Worm (Caenorhabditis elegans) whole organism, late embryonic: ENCODE measurements around the gene F07C3.16.

Source experiments
- C08G9.2 ChIP-seq: sonication (generic microtip); optimal IDR thresholded peaks from 2 replicates; lab custom pipeline; 2016; ENCODE audit warnings: mild to moderate bottlenecking, missing genetic modification characterization, moderate library complexity, missing compliant biosample characterization
- C38D4.7 ChIP-seq: fragments of 200-800 bp; sonication (Bioruptor generic); optimal IDR thresholded peaks from 2 replicates; lab custom pipeline; 2018; ENCODE audit warnings: mild to moderate bottlenecking, missing genetic modification characterization, moderate library complexity, missing compliant biosample characterization
- K02D7.2 ChIP-seq: sonication (generic microtip); optimal IDR thresholded peaks from 2 replicates; lab custom pipeline; 2017; ENCODE audit warnings: mild to moderate bottlenecking, missing genetic modification characterization, missing compliant biosample characterization
- T23F11.4 ChIP-seq: fragments of 200-800 bp; sonication (Bioruptor generic); optimal IDR thresholded peaks from 2 replicates; lab custom pipeline; 2018; ENCODE audit warnings: mild to moderate bottlenecking, missing genetic modification characterization, missing compliant biosample characterization
- ahr-1 ChIP-seq: sonication (generic microtip); optimal IDR thresholded peaks from 2 replicates; lab custom pipeline; 2016; ENCODE audit warnings: missing genetic modification characterization, missing compliant biosample characterization
- ama-1 ChIP-seq: fragments of 150-350 bp; optimal IDR thresholded peaks from 2 replicates; lab custom pipeline; 2014
- ceh-14 ChIP-seq: sonication (generic microtip); optimal IDR thresholded peaks from 2 replicates; lab custom pipeline; 2016; ENCODE audit warnings: missing genotype, missing genetic modification characterization, missing compliant biosample characterization
- ceh-18 ChIP-seq: sonication (generic microtip); optimal IDR thresholded peaks from 2 replicates; lab custom pipeline; 2016; ENCODE audit warnings: missing genetic modification characterization, missing compliant biosample characterization
- ceh-22 ChIP-seq: sonication (generic microtip); optimal IDR thresholded peaks from 2 replicates; lab custom pipeline; 2017; ENCODE audit warnings: missing biosample characterization, missing genetic modification characterization
- ceh-31 ChIP-seq: sonication (generic microtip); optimal IDR thresholded peaks from 2 replicates; lab custom pipeline; 2016; ENCODE audit warnings: missing genetic modification characterization, missing compliant biosample characterization
- ceh-34 ChIP-seq: sonication (generic microtip); optimal IDR thresholded peaks from 2 replicates; lab custom pipeline; 2016; ENCODE audit warnings: mild to moderate bottlenecking, missing genetic modification characterization, missing compliant biosample characterization
- ceh-45 ChIP-seq: fragments of 200-800 bp; sonication (Bioruptor generic); IDR thresholded peaks from 2 replicates; pipeline ENCODE4 v1.3.6; 2022; ENCODE audit warnings: missing genetic modification reagents, missing genetic modification characterization, missing compliant biosample characterization
- che-1 ChIP-seq: sonication (generic microtip); optimal IDR thresholded peaks from 2 replicates; lab custom pipeline; 2016; ENCODE audit warnings: mild to moderate bottlenecking, missing genetic modification characterization, missing compliant biosample characterization
- dmd-4 ChIP-seq: sonication (generic microtip); optimal IDR thresholded peaks from 2 replicates; lab custom pipeline; 2016; ENCODE audit warnings: borderline replicate concordance, missing genetic modification characterization, missing compliant biosample characterization
- dve-1 ChIP-seq: sonication (generic microtip); optimal IDR thresholded peaks from 2 replicates; lab custom pipeline; 2017; ENCODE audit warnings: antibody characterized with exemption, mild to moderate bottlenecking, missing genetic modification characterization, missing compliant biosample characterization
- ets-4 ChIP-seq: sonication (generic microtip); optimal IDR thresholded peaks from 2 replicates; lab custom pipeline; 2016; ENCODE audit warnings: missing genetic modification characterization, missing compliant biosample characterization
- fkh-10 ChIP-seq: fragments of 150-350 bp; optimal IDR thresholded peaks from 2 replicates; lab custom pipeline; 2014; ENCODE audit warnings: missing biosample characterization, missing genetic modification reagents, missing genetic modification characterization
- fkh-6 ChIP-seq: sonication (generic microtip); optimal IDR thresholded peaks from 2 replicates; lab custom pipeline; 2016; ENCODE audit warnings: missing genetic modification characterization, missing compliant biosample characterization
- hlh-13 ChIP-seq: fragments of 200-800 bp; sonication (Bioruptor generic); optimal IDR thresholded peaks from 2 replicates; lab custom pipeline; 2018; ENCODE audit warnings: mild to moderate bottlenecking, missing genetic modification characterization, missing compliant biosample characterization
- hlh-15 ChIP-seq: sonication (generic microtip); optimal IDR thresholded peaks from 2 replicates; lab custom pipeline; 2016; ENCODE audit warnings: missing genetic modification characterization, missing compliant biosample characterization
- lim-6 ChIP-seq: sonication (generic microtip); optimal IDR thresholded peaks from 2 replicates; lab custom pipeline; 2016; ENCODE audit warnings: missing genetic modification characterization, missing compliant biosample characterization
- madf-2 ChIP-seq: sonication (generic microtip); optimal IDR thresholded peaks from 2 replicates; lab custom pipeline; 2017; ENCODE audit warnings: missing genetic modification characterization, missing compliant biosample characterization
- mec-3 ChIP-seq: sonication (generic microtip); optimal IDR thresholded peaks from 2 replicates; lab custom pipeline; 2016; ENCODE audit warnings: borderline replicate concordance, missing genetic modification characterization, missing compliant biosample characterization
- nhr-11 ChIP-seq: fragments of 150-350 bp; optimal IDR thresholded peaks from 2 replicates; lab custom pipeline; 2014; ENCODE audit warnings: missing biosample characterization, missing genetic modification characterization
- nhr-232 ChIP-seq: sonication (generic microtip); optimal IDR thresholded peaks from 2 replicates; lab custom pipeline; 2016; ENCODE audit warnings: missing genetic modification characterization, missing compliant biosample characterization
- npax-4 ChIP-seq: sonication (generic microtip); optimal IDR thresholded peaks from 2 replicates; lab custom pipeline; 2016; ENCODE audit warnings: missing genetic modification characterization, missing compliant biosample characterization
- odd-2 ChIP-seq: sonication (generic microtip); optimal IDR thresholded peaks from 2 replicates; lab custom pipeline; 2017; ENCODE audit warnings: antibody characterized with exemption, mild to moderate bottlenecking, missing genetic modification characterization, missing compliant biosample characterization
- pag-3 ChIP-seq: sonication (generic microtip); optimal IDR thresholded peaks from 2 replicates; lab custom pipeline; 2016; ENCODE audit warnings: missing compliant biosample characterization, missing genetic modification characterization, borderline replicate concordance
- pat-9 ChIP-seq: fragments of 200-800 bp; sonication (Bioruptor generic); optimal IDR thresholded peaks from 2 replicates; lab custom pipeline; 2018; ENCODE audit warnings: mild to moderate bottlenecking, missing genetic modification characterization, moderate library complexity, missing compliant biosample characterization
- pax-1 ChIP-seq: fragments of 150-350 bp; optimal IDR thresholded peaks from 2 replicates; lab custom pipeline; 2014; ENCODE audit warnings: missing biosample characterization, missing genetic modification characterization
- pha-2 ChIP-seq: sonication (generic microtip); optimal IDR thresholded peaks from 2 replicates; lab custom pipeline; 2017; ENCODE audit warnings: mild to moderate bottlenecking, missing genetic modification characterization, missing compliant biosample characterization
- pha-4 ChIP-seq: fragments of 150-350 bp; optimal IDR thresholded peaks from 2 replicates; lab custom pipeline; 2018; ENCODE audit warnings: missing biosample characterization, missing genetic modification reagents, missing genetic modification characterization
- pqm-1 ChIP-seq: sonication (generic microtip); optimal IDR thresholded peaks from 2 replicates; lab custom pipeline; 2016; ENCODE audit warnings: missing genetic modification characterization, missing compliant biosample characterization
- pros-1 ChIP-seq: fragments of 150-350 bp; optimal IDR thresholded peaks from 2 replicates; lab custom pipeline; 2014; ENCODE audit warnings: missing biosample characterization, missing genetic modification reagents, missing genetic modification characterization
- sox-4 ChIP-seq: sonication (generic microtip); optimal IDR thresholded peaks from 2 replicates; lab custom pipeline; 2017; ENCODE audit warnings: mild to moderate bottlenecking, missing genetic modification characterization, inconsistent platforms, missing compliant biosample characterization
- tbx-7 ChIP-seq: sonication (generic microtip); optimal IDR thresholded peaks from 2 replicates; lab custom pipeline; 2016; ENCODE audit warnings: missing genotype, missing genetic modification characterization, missing compliant biosample characterization
- unc-3 ChIP-seq, 2 experiments: fragments of 200-800 bp in 1 of 2; sonication (Bioruptor generic) in 1 of 2; sonication (generic microtip) in 1 of 2; conservative IDR thresholded peaks in 1 of 2; optimal IDR thresholded peaks in 1 of 2; 2 replicates each; pipeline versions ENCODE4 v1.3.6 to Lab custom; 2016 to 2022; ENCODE audit warnings: missing compliant biosample characterization in 2 of 2, missing genetic modification characterization in 2 of 2, missing genetic modification reagents in 1 of 2
- zip-5 ChIP-seq: sonication (generic microtip); optimal IDR thresholded peaks from 2 replicates; lab custom pipeline; 2016; ENCODE audit warnings: missing genetic modification characterization, missing compliant biosample characterization
- ztf-16 ChIP-seq: sonication (generic microtip); optimal IDR thresholded peaks from 2 replicates; lab custom pipeline; 2017; ENCODE audit warnings: missing genetic modification characterization, missing compliant biosample characterization

Gene F07C3.16

DNA sequence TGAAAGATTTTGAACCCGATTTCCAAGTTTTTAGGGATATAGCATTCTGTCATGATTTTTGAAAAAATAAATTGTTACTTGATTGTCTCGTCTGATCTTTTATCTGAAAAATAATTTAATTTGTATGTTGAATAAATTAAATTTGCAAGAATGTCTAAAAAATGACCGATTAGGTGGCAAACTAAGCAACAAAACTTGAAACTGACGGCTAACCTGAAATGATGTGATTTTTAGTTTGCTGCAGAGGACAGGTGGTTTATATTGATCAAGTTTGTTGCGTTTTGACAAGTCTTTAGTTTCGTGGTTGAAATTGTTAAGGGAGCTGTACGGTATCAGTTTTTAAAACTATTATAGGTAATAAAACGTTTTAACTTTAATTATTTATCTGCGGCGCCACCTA is at the start of gene F07C3.16:
Gene F07C3.16, minus strand, starts transcription at position 101 of the 400 bp plus-strand sequence.
- TF ChIP-seq fkh-10 (GFP tag; lab: Kevin White, UChicago) = no peak
- no peak for TF ChIP-seq tbx-7 (tag; lab: Kevin White, UChicago)
- TF ChIP-seq nhr-11 = no peak
- no peak for TF ChIP-seq npax-4 (tag; lab: Kevin White, UChicago)
- TF ChIP-seq pros-1 (tag; lab: Kevin White, UChicago) = no peak
- no peak for TF ChIP-seq ceh-31
- TF ChIP-seq K02D7.2 = no peak
- no peak for TF ChIP-seq odd-2
- no peak for TF ChIP-seq che-1 (tag; lab: Kevin White, UChicago)
- TF ChIP-seq dmd-4 (tag; lab: Kevin White, UChicago) = no peak
- TF ChIP-seq ceh-18 (tag; lab: Kevin White, UChicago) = no peak
- TF ChIP-seq C38D4.7 = no peak
- no peak for TF ChIP-seq madf-2
- TF ChIP-seq nhr-232 = no peak
- no peak for TF ChIP-seq mec-3
- TF ChIP-seq sox-4 (tag; lab: Kevin White, UChicago) = no peak
- TF ChIP-seq pax-1 = no peak
- TF ChIP-seq ceh-45 (GFP tag; lab: Robert Waterston, UW) = no peak

DNA sequence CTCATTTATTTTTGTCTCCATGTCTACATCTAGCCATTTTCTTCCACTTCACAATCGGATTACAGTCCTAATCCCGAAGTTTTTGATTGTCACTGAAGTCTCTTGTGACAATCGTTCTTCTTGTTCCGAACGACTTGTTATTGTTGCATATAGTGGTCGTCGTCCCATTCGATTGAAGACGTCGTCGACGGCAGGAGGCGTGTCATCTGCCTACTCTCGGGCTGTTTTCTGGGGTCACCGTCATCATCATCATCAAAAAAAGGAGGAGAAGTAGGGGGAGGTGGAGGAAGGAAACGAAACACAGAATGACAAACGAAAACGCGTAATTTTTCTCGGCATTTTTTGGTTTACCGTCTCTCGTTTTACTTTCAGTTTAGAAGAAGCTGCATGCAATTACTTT is 47.7 kb upstream of the F07C3.16 start, which contains the start of gene F44A2.3:
Gene F44A2.3, plus strand, starts transcription at position 301 of the 400 bp plus-strand sequence.
- no peak for TF ChIP-seq hlh-13
- no peak for TF ChIP-seq ceh-18 (tag; lab: Kevin White, UChicago)
- TF ChIP-seq fkh-6 (tag; lab: Kevin White, UChicago) = no peak
- no peak for TF ChIP-seq ceh-34 (tag; lab: Kevin White, UChicago)
- no peak for TF ChIP-seq ahr-1
- TF ChIP-seq pha-4 (tag; lab: Kevin White, UChicago) = no peak
- TF ChIP-seq ama-1 (lab: Kevin White, UChicago) = no peak

DNA sequence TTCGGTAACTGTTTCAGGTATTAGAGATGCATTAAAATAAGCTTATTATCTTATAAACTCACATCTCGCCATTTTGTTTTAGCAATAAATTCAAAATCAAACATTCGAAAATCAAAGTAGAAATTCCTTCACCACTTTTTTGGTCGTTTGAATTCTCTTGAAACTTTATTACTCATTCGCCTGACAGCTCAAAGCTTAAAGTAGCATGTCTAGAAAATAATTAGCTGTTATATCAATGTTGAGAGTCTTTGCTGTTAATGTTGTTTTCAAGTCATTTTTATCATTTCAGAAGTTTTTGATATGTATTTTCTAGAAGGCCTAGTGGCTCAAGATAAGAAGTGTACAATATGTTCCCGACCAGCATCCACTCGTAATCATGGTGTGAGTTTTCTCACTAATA is 45.7 kb upstream of the F07C3.16 start, which contains the start of gene nhr-39:
Gene nhr-39, plus strand, starts transcription at position 301 of the 400 bp plus-strand sequence.
- no peak for TF ChIP-seq ceh-14
- TF ChIP-seq ztf-16 (tag; lab: Kevin White, UChicago) = no peak
- no peak for TF ChIP-seq tbx-7 (tag; lab: Kevin White, UChicago)
- TF ChIP-seq ahr-1 = no peak
- no peak for TF ChIP-seq dve-1 (tag; lab: Kevin White, UChicago)
- no peak for TF ChIP-seq pag-3 (tag; lab: Kevin White, UChicago)
- TF ChIP-seq C08G9.2 (tag; lab: Kevin White, UChicago) = no peak
- TF ChIP-seq pat-9 (tag; lab: Kevin White, UChicago) = no peak
- no peak for TF ChIP-seq ceh-45 (GFP tag; lab: Robert Waterston, UW)
- TF ChIP-seq ceh-22 (tag; lab: Kevin White, UChicago) = no peak
- TF ChIP-seq ets-4 (tag; lab: Kevin White, UChicago) = no peak
- TF ChIP-seq ama-1 (lab: Kevin White, UChicago) = no peak
- TF ChIP-seq T23F11.4 (GFP tag; lab: Kevin White, UChicago) = no peak
- no peak for TF ChIP-seq lim-6 (tag; lab: Kevin White, UChicago)
- TF ChIP-seq pha-2 (tag; lab: Kevin White, UChicago) = no peak

DNA sequence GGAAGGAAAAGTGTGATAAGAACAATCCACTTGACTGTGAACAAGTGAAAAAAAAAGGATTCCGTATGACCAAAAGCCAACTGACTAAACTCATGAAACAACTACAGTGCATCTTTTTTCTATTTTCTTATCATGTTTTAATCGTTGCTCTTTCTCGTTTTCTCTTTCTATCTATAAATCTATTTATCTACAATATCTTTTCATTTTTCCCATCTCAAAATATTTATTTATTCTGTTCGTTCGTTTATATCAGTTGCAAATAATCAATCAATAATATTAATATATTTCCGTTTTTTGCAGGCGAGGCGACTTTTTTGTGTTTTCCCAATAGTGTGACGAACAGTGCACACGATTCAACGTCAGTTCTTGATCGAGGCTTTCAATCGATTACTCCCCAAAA is 40.0 kb upstream of the F07C3.16 start, which contains the start of gene F44A2.5:
Gene F44A2.5, plus strand, starts transcription at position 301 of the 400 bp plus-strand sequence.
- TF ChIP-seq dmd-4 (tag; lab: Kevin White, UChicago) = no peak
- TF ChIP-seq pqm-1 = no peak
- no peak for TF ChIP-seq ets-4 (tag; lab: Kevin White, UChicago)
- no peak for TF ChIP-seq unc-3 (GFP tag; conservative IDR thresholded peaks at IDR 0.05; lab: Robert Waterston, UW)
- no peak for TF ChIP-seq unc-3 (tag; optimal IDR thresholded peaks at IDR 0.05; lab: Kevin White, UChicago)
- TF ChIP-seq mec-3 = no peak
- no peak for TF ChIP-seq zip-5 (tag; lab: Kevin White, UChicago)
- no peak for TF ChIP-seq hlh-15 (tag; lab: Kevin White, UChicago)
- no peak for TF ChIP-seq nhr-11
